Worm (Caenorhabditis elegans): ENCODE data around the gene T26C12.1.

Gene T26C12.1

ce11 chrIV:3213426-3213825 is 45.3 kb upstream of the T26C12.1 start, which contains the start of gene slmp-1 (continued):
- TF ChIP-seq attf-5 (GFP tag; optimal IDR thresholded peaks at IDR 0.05) (peak; percentile 59), lin-40 (tag; optimal IDR thresholded peaks at IDR 0.05) (no peak), let-607 (tag; optimal IDR thresholded peaks at IDR 0.05) (no peak), lin-35 (GFP tag; optimal IDR thresholded peaks at IDR 0.05) (peak in 1 of 3 experiments; percentile 77), hmg-1.2 (GFP tag; IDR thresholded peaks at IDR 0.05) (0 out of 2 replicates have a peak, but pooled peaks have one; percentile 23), cebp-1 (GFP tag; IDR thresholded peaks at IDR 0.05) (no peak), cebp-1 (tag; optimal IDR thresholded peaks at IDR 0.05) (peak; percentile 43), efl-1 (GFP tag; optimal IDR thresholded peaks at IDR 0.05) (peak; percentile 37), Y67H2A.10 (GFP tag; conservative IDR thresholded peaks at IDR 0.05) (no peak)

- TF ChIP-seq let-607 (tag; optimal IDR thresholded peaks at IDR 0.05), result no peak
- no peak for TF ChIP-seq ztf-22 (GFP tag; optimal IDR thresholded peaks at IDR 0.05)
- peak; percentile 27 for TF ChIP-seq unc-62 (GFP tag; optimal IDR thresholded peaks at IDR 0.05)
- TF ChIP-seq Y53G8AR.9 (GFP tag; conservative IDR thresholded peaks at IDR 0.05), result no peak
These were observed 37.6 kb upstream of the T26C12.1 start for ce11 chrIV:3221158-3221557.

ce11 chrIV:3222140-3222539 is 36.6 kb upstream of the T26C12.1 start, which contains the start of gene Y67D8A.2:
Gene Y67D8A.2 (plus strand): TSS chrIV:3222440.
- TF ChIP-seq nfya-1 (tag; optimal IDR thresholded peaks at IDR 0.05; ENCODE audit: borderline replicate concordance, insufficient read depth) (no peak), rcor-1 (GFP tag; IDR thresholded peaks at IDR 0.05) (no peak), K12H6.12 (tag; optimal IDR thresholded peaks at IDR 0.05) (no peak), efl-1 (GFP tag; optimal IDR thresholded peaks at IDR 0.05) (no peak), unc-62 (GFP tag; optimal IDR thresholded peaks at IDR 0.05) (no peak), snpc-3.4 (tag; optimal IDR thresholded peaks at IDR 0.05) (no peak), bed-1 (GFP tag; IDR thresholded peaks at IDR 0.05) (no peak), zim-3 (tag; optimal IDR thresholded peaks at IDR 0.05) (no peak), ZK185.1 (tag; optimal IDR thresholded peaks at IDR 0.05; ENCODE audit: poor library complexity, severe bottlenecking) (no peak), F10E7.11 (tag; optimal IDR thresholded peaks at IDR 0.05) (no peak), madf-6 (GFP tag; IDR thresholded peaks at IDR 0.05) (no peak), K11D2.4 (GFP tag; IDR thresholded peaks at IDR 0.05) (no peak), nhr-90 (tag; optimal IDR thresholded peaks at IDR 0.05) (no peak), ceh-40 (GFP tag; IDR thresholded peaks at IDR 0.05) (no peak), lsy-27 (tag; optimal IDR thresholded peaks at IDR 0.05; ENCODE audit: borderline replicate concordance, insufficient read depth) (no peak), ztf-22 (GFP tag; optimal IDR thresholded peaks at IDR 0.05) (no peak), Y53F4B.3 (GFP tag; IDR thresholded peaks at IDR 0.05) (no peak)

- no peak for TF ChIP-seq die-1 (tag; optimal IDR thresholded peaks at IDR 0.05)
- TF ChIP-seq ekl-4 (GFP tag; IDR thresholded peaks at IDR 0.05), result 0 out of 2 replicates have a peak, but pooled peaks have one; percentile 27
- no peak for TF ChIP-seq ztf-18 (tag; optimal IDR thresholded peaks at IDR 0.05)
- peak; percentile 42 for TF ChIP-seq lin-40 (tag; optimal IDR thresholded peaks at IDR 0.05)
- TF ChIP-seq mel-28 (tag; optimal IDR thresholded peaks at IDR 0.05; ENCODE audit: borderline replicate concordance), result no peak
- TF ChIP-seq snpc-4 (GFP tag; optimal IDR thresholded peaks at IDR 0.05), result no peak
- peak in 2 of 4 experiments; percentile 42 to 47 for TF ChIP-seq snpc-4 (tag; optimal IDR thresholded peaks at IDR 0.05)
- TF ChIP-seq nfyb-1 (GFP tag; IDR thresholded peaks at IDR 0.05), result no peak
- TF ChIP-seq nhr-179 (tag; optimal IDR thresholded peaks at IDR 0.05), result no peak
- peak; percentile 20 for TF ChIP-seq tbp1 (GFP tag; optimal IDR thresholded peaks at IDR 0.05)
- no peak for TF ChIP-seq Y56A3A.18 (GFP tag; IDR thresholded peaks at IDR 0.05)
- TF ChIP-seq repo-1 (tag; optimal IDR thresholded peaks at IDR 0.05), result no peak
- TF ChIP-seq attf-5 (GFP tag; optimal IDR thresholded peaks at IDR 0.05), result peak; percentile 59
- no peak for TF ChIP-seq ama-1 (optimal IDR thresholded peaks at IDR 0.05)
- TF ChIP-seq ama-1 (GFP tag; optimal IDR thresholded peaks at IDR 0.05), result no peak
- TF ChIP-seq lin-26 (GFP tag; IDR thresholded peaks at IDR 0.05), result no peak
- TF ChIP-seq nfya-2 (GFP tag; IDR thresholded peaks at IDR 0.05), result no peak
- TF ChIP-seq madf-6 (GFP tag; IDR thresholded peaks at IDR 0.05), result no peak
- TF ChIP-seq nhr-90 (tag; optimal IDR thresholded peaks at IDR 0.05), result peak; percentile 64
- no peak for TF ChIP-seq let-526 (GFP tag; IDR thresholded peaks at IDR 0.05)
- TF ChIP-seq pha-4 (tag; optimal IDR thresholded peaks at IDR 0.05), result no peak
These were observed 31.1 kb upstream of the T26C12.1 start for ce11 chrIV:3227549-3228139.
